Worm (Caenorhabditis elegans): ENCODE data around the gene nhr-105.

- TF ChIP-seq cog-1 (tag; optimal IDR thresholded peaks at IDR 0.05) (no peak), ref-1 (GFP tag; conservative IDR thresholded peaks at IDR 0.05) (no peak), flt-1 (GFP tag; IDR thresholded peaks at IDR 0.05) (no peak), med-1 (GFP tag; optimal IDR thresholded peaks at IDR 0.05; ENCODE audit: insufficient read depth) (no peak), T22C8.4 (GFP tag; IDR thresholded peaks at IDR 0.05) (no peak), klf-2 (GFP tag; conservative IDR thresholded peaks at IDR 0.05) (no peak), ztf-23 (GFP tag; IDR thresholded peaks at IDR 0.05) (no peak), ztf-29 (GFP tag; IDR thresholded peaks at IDR 0.05) (no peak), tab-1 (GFP tag; IDR thresholded peaks at IDR 0.05) (no peak)
Observed at ce11 chrIV:7048637-7049245, 1.2 kb upstream of the nhr-105 start.
